Worm (Caenorhabditis elegans): ENCODE results near the gene C18E9.2.

DNA sequence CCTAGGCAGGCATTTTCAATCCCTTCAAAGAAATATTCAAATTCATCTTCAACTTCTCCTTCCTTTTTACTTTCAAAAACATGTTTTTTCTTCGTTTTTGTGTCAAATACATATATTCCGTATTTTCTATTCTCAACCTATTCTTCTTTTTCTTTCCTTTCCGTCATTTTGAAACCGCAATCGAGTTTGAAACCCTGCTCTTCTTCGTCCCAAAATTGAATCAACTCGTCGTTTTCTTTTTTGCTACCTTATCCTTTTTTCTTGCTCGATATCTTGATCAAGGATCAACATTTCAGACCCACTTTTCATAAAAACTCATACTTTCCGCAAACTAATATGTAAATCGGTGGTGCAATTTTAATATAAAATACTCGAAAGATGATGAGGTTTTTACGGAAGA, 19.6 kb upstream of the C18E9.2 start:
- no peak for TF ChIP-seq tbx-37 (GFP tag; conservative IDR thresholded peaks at IDR 0.05)
- TF ChIP-seq ama-1 (optimal IDR thresholded peaks at IDR 0.05), result no peak
- no peak for TF ChIP-seq hmbx-1 (tag; optimal IDR thresholded peaks at IDR 0.05)
- no peak for TF ChIP-seq aly-1 (tag; optimal IDR thresholded peaks at IDR 0.05)
- no peak for TF ChIP-seq flt-1 (GFP tag; IDR thresholded peaks at IDR 0.05)
- TF ChIP-seq tbx-11 (GFP tag; IDR thresholded peaks at IDR 0.05), result no peak
- no peak for TF ChIP-seq scrt-1 (GFP tag; IDR thresholded peaks at IDR 0.05)
- no peak for TF ChIP-seq hmg-4 (GFP tag; optimal IDR thresholded peaks at IDR 0.05)
- TF ChIP-seq F13C5.2 (tag; optimal IDR thresholded peaks at IDR 0.05), result no peak
- TF ChIP-seq ets-7 (tag; optimal IDR thresholded peaks at IDR 0.05), result no peak
- no peak for TF ChIP-seq ceh-13 (GFP tag; optimal IDR thresholded peaks at IDR 0.05)
- TF ChIP-seq ceh-36 (tag; optimal IDR thresholded peaks at IDR 0.05), result no peak
- TF ChIP-seq hnd-1 (tag; optimal IDR thresholded peaks at IDR 0.05), result no peak
